Worm (Caenorhabditis elegans): ENCODE data around the gene T28D6.4.

ce11 chrIII:11334346-11334745 lies 25.9 kb upstream of the T28D6.4 start:
- TF ChIP-seq gei-17 (GFP tag; optimal IDR thresholded peaks at IDR 0.05) (no peak), madf-3 (GFP tag; IDR thresholded peaks at IDR 0.05) (no peak), hlh-12 (tag; optimal IDR thresholded peaks at IDR 0.05) (no peak), Y95B8A.8 (GFP tag; IDR thresholded peaks at IDR 0.05) (no peak), ceh-91 (GFP tag; IDR thresholded peaks at IDR 0.05) (no peak), unc-62 (GFP tag; optimal IDR thresholded peaks at IDR 0.05) (no peak)
